Fruit fly (Drosophila melanogaster) whole organism: ENCODE data around the gene twin.

Source experiments
- Dll ChIP-seq: fragments of >200 bp; optimal IDR thresholded peaks from 2 replicates; lab custom pipeline; 2017
- EcR ChIP-seq, 2 experiments: fragments of >200 bp; optimal IDR thresholded peaks; 2 replicates each; lab custom pipeline; 2017; ENCODE audit warnings: missing biosample characterization in 2 of 2, missing genetic modification characterization in 2 of 2, missing genetic modification reagents in 2 of 2
- psq ChIP-seq: fragments of >200 bp; optimal IDR thresholded peaks from 2 replicates; lab custom pipeline; 2017
- usp ChIP-seq: fragments of >200 bp; optimal IDR thresholded peaks from 2 replicates; lab custom pipeline; 2017; ENCODE audit warnings: missing biosample characterization, missing genetic modification characterization, mixed read lengths

dm6 chr3R:24202723-24203122 is 19.0 kb downstream of the twin start:
- no peak for TF ChIP-seq usp (GFP tag; lab: Kevin White, UChicago)
- TF ChIP-seq Dll (lab: Kevin White, UChicago): no peak
- TF ChIP-seq psq (lab: Kevin White, UChicago): no peak
- no peak for TF ChIP-seq EcR (GFP tag; optimal IDR thresholded peaks at IDR 0.05; lab: Kevin White, UChicago)
